Fruit fly (Drosophila melanogaster): ENCODE measurements around the gene yps.

DNA sequence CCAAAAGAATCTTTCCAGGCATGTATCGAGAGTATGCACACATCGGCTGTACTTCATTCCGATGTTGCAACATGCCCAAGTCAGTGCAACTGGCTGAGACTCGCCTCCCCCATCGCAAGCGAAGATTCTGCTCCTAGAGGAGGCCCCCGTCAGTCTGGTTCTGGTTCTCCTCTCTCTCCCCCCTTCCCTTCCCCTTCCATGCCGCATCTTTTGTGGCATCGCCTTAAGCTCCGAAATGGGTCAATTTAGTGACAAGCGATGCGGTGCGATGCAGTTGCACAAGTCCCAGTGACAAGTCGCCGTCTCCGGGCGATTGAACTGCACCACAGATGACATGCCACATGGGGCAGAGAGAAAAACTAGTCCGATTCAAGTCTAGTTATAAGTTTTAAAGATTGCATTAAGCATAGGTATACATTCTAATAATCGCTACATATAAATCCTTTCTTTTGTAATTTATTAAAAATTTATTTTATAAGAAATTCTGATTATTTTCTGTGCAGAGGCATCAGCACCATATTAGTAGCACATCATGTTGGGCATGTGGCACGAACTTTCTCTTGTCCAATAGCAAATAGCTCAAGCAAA lies 15.8 kb downstream of the yps start:
- no peak for TF ChIP-seq pan (optimal IDR thresholded peaks at IDR 0.05)
- no peak for TF ChIP-seq Abd-B (GFP tag; optimal IDR thresholded peaks at IDR 0.05)
- TF ChIP-seq dsf (GFP tag; optimal IDR thresholded peaks at IDR 0.05; ENCODE audit: borderline replicate concordance), result no peak
